Worm (Caenorhabditis elegans) whole organism, dauer: ENCODE measurements around the gene sru-45.

ENCODE experiments used
- unc-62 ChIP-seq: sonication (generic microtip); optimal IDR thresholded peaks from 2 replicates; lab custom pipeline; 2017; ENCODE audit warnings: missing biosample characterization, missing genetic modification reagents, missing genetic modification characterization

sru-45 gene

DNA sequence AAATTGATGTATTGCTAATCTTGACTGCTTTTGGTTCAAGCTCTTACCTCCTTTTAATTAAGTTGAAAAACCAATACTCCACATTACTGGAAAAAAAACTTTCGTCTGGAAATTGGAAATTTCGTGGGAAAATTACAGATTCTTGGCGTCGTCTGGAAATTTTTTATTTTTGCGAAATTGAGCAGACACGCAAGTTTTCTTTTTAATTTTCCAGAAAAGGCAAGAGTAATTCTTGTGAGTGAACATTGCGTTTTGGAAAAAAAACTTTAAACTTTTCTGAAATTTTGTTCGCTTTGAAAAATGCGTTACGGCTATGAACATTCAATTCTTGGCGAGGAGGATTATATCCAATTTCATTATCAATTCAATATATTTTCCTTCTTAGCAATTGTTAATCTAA is at the start of gene sru-45:
sru-45 (plus strand) TSS at position 301 of the 400 bp plus-strand sequence.
- no peak for TF ChIP-seq unc-62

DNA sequence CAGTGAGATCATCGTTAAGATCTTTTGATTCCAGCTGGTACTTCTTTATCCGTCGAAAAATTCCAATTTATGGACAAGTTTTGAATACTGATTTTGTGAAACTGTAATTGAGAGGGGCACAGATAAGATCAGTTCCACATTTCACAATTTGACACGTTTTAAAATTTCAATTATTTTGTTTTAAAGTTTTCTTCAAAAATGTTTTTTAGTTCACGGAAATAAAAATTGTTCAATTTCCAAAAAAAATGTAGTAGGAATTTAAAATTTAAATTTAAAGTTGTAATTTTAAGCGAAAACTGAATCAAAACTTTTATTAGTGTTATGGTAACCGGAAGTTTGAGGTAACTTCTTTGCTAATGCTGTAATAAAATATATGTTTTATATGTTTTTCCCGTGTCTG is 48.1 kb upstream of the sru-45 start, which contains the start of gene F36D3.4:
F36D3.4 (minus strand) TSS at position 101 of the 400 bp plus-strand sequence.
- no peak for TF ChIP-seq unc-62

DNA sequence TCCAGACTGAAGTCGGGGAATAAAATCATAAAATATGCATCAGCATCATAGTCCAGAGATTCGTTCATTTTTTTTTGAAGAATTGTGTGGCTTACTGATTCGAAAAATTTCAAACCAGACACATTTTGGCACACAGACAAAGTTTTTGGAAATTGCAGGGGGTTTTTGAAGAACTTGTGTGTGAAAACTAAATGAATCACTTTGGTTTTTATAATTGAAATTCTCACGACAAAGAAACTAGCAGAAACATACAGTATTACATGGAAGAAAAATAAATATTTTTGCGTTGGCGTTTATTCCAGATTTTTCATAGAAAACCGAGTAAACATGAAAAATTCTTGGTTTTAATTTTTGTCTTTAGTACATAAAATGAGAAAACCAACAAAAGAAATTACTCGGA is 43.5 kb upstream of the sru-45 start, which contains the start of gene srw-34:
srw-34 (minus strand) TSS at position 101 of the 400 bp plus-strand sequence.
- no peak for TF ChIP-seq unc-62

DNA sequence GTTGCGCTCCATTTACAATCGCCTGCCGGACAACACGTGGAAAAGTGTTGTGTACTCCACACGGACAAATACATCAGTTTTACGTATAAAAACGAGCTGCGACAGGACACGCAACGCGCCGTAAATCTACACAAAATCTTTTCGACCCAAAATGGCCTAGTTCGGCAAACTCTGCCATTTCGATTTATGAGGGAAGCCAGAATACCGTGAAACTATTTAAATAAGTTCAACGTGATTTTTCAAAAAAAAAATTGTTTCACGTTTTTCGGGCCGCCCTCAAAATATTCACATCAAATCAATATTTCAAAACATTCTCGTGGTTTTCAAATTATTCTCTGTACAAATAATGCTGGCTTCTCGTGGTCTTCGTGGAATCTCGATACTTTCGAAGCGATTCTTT is 38.9 kb upstream of the sru-45 start, which contains the start of gene F36D3.8:
F36D3.8 (plus strand) TSS at position 301 of the 400 bp plus-strand sequence.
- no peak for TF ChIP-seq unc-62

DNA sequence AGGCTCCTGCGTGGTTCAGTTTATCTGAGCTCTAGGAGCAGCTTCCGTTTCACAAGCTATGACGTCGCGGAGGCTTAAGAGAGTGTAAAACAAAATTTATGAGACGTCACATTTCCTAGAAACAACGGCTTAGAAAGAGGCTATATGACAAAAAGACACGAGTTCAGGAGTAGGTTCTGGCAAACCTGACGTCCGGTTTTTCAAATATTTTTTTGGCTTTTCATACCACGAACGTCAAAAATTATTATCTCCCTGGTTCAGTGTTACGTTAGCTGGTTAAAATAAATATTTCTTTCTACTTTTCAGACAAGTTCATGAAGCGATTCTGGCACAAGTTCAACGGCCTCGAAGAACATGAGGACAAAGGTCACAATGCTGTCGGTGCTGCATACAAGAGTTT is 37.9 kb upstream of the sru-45 start, which contains the start of gene F36D3.16:
F36D3.16 (plus strand) TSS at position 301 of the 400 bp plus-strand sequence.
- TF ChIP-seq unc-62, result no peak

DNA sequence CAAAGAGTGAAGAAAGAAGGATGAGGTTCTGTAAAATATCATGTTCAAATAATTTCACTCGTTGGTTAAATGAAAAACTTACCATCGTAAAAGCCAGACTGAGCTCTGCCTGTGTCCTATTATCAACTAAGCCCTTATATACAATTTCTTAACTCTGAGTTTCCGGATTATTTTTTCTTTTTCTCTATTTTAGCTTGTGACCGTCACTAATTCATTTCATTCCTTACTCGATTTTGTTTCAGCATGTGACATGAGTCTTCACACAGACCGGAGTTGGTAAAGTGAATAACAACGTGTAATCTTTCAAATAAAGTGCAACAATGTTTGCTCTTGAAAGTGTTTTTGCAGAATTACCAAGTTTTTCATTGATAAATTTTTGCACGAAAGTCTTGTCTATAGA is 31.7 kb upstream of the sru-45 start, which contains the start of gene cpr-2:
cpr-2 (minus strand) TSS at position 101 of the 400 bp plus-strand sequence.
- no peak for TF ChIP-seq unc-62

DNA sequence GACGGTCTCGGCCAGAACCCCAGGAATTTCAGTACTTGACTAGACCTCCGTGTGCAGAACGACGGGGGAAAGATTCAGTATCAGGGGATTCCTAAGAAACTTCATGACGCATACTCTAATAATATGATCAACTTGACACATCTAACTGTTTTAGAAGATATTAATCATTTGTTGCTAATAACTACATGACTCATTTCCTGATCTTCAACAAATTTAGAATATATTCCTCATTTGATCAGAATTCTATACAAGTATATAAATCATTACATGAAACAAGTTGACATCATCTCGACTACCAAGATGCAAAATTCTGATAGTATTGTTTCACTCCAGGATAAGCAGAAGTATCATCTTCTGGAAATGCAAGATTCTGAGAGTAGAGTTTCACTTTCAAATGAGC is 30.6 kb upstream of the sru-45 start, which contains the start of gene Y32B12B.8:
Y32B12B.8 (plus strand) TSS at position 301 of the 400 bp plus-strand sequence.
- no peak for TF ChIP-seq unc-62

DNA sequence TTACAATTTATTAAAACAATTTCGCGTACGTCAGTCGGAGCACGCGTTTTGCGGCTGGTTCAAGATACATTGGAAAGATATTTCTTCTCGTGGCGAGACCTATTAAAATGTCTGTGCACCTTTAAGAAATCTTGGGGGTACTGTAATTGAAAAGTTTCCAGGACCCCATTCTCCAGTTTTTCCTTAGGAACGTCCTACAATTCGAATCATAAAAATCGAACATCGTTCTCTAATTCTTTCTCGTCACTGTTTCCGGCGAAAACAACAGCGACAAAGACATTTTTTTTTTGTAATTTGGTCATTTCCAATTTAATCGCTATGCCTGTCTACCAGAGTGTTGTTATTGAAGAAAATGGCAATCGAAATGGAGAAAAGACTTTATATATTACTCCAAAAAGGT is 29.0 kb upstream of the sru-45 start, which contains the start of gene Y32B12B.1:
Y32B12B.1 (plus strand) TSS at position 301 of the 400 bp plus-strand sequence.
- TF ChIP-seq unc-62, result no peak

DNA sequence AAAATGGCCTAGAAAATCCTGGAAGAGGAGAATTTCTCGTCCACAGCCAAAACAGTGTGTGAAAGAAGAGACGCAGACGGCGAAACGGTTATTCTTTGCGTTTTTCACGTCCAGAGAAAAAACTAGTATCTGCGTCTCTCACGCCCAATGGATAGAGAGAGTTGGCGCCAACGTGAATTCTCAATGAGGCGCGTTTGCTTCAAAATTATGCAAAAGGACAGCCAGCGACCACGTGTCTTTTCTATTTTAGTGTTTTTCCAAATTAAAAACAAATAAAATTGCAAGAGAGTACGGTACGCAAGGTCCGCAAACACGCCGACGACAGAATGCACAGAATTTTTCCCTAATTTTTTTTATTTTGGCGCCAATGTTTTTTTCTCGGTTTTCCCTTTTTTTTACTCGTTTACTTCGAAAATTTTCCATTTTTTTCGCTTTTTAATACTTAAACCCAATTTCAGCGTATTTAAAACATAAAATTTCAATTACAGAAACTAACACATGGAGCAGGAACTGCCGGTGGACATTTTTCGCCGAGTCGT is 27.8 kb upstream of the sru-45 start, which contains the start of gene Y32B12B.2:
Y32B12B.2 (plus strand) TSS at position 489 of the 539 bp plus-strand sequence.
- TF ChIP-seq unc-62, result no peak

DNA sequence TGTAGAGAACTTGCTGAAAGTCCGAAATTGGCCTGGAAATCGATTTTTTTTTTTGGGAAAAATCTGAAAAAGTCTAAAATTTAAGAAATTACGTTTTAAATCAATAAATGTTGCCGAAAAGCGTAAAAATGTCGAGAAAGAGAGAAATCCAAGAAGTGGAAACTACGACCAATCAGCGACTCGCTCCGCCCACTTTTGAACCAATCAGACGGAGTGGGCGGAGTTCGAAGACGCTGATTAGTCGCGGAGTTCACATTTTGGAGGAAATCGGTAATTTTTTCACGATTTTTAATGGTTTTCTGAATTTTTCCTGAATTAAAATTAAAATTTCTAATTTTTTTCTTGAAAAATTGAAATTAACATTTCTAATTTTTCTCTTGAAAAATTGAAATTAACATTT is 26.1 kb upstream of the sru-45 start:
- TF ChIP-seq unc-62, result no peak

DNA sequence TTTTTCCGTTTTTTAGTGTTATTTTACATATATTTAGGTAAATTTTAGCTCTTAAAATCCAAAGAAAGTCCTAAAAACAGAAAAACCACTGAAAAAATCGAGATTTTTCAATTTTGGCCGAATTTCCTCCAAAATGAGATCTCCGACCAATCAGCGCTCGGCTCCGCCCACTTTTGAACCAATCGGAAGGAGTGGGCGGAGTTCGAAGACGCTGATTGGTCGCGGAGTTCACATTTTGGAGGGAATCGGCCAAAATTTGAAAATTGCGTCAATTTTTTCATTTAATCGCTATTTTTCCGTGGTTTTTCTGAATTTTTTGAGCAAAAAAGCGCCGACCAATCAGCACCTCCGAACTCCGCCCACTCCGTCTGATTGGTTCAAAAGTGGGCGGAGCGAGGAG is 25.1 kb upstream of the sru-45 start:
- TF ChIP-seq unc-62, result no peak

DNA sequence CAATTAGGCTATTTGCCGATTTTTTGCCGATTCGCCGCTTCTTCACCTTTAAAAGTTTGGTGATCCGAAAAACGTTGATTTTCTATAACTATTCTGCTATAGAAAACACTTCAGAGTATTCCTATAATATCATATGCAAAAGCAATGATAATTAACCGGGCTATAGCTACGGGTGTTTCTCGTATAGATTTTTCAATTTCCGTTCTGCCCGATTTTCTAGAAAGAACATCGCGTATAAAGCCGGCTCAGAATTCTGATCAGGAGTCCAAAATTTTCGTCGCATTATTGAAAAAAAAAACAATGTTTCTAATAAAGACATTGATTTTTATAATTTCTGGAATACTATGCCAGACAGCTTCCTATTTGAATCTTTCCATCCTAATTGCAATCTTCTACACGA is 15.1 kb upstream of the sru-45 start, which contains the start of gene srbc-65:
srbc-65 (plus strand) TSS at position 301 of the 400 bp plus-strand sequence.
- TF ChIP-seq unc-62, result no peak

DNA sequence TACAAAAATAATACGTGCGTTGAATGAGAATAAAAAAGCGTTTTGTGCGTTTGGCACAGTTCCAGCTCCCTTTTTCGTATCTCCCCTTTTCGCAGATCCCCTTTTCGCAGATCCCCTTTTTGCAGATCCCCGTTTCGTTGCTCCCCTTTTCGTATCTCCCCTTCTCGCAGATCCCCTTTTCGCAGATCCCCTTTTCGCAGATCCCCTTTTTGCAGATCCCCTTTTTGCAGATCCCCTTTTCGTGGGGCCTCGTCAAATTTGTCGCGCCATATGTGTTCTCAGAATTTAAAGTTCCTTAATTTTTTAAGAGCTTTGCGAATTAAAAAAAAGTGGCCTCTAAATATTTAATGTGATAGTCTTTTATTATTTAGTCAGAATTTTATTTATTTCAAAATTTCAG is 12.8 kb upstream of the sru-45 start, which contains the start of gene Y32B12B.4:
Y32B12B.4 (plus strand) TSS at position 399 of the 400 bp plus-strand sequence.
- TF ChIP-seq unc-62, result no peak

DNA sequence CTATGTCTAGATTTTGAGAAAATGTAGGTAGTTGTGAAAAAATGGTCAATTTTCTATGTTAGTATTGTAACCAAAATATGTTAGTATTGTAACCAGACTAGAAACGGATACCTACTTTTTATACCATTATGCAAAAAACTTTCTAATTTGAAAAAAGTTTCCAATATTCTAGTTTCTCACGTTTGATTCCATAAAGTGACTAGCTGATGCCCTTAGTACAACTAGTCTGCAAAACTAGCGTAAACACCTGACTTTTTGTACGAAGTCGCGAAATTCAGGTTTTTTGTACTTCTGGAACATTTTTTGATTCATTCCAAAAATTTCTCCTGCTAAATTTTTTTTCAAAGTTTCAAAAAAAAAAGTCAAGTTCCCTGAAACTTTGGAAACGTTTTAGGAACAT is 2.3 kb downstream of the sru-45 start:
- no peak for TF ChIP-seq unc-62

DNA sequence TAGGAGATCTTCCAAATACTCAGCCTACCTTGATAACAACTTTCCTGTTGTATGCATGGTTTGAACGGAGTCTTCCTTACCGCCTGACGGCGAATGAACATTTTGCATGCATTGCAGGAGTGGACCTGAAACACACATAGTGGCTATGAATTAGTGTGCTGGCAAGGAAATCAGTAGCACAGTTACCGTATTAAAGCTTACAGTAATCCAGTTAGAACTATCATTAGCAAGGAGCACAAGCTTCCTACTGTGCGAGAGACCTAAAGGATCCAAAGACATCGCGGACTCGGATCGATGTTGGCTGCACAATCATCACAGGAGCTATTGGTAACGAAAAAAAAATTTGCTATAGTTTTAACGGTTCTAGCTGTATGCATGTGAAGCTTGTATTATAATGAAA is 5.0 kb downstream of the sru-45 start, which contains the start of gene nhr-233:
nhr-233 (minus strand) TSS at position 101 of the 400 bp plus-strand sequence.
- no peak for TF ChIP-seq unc-62

DNA sequence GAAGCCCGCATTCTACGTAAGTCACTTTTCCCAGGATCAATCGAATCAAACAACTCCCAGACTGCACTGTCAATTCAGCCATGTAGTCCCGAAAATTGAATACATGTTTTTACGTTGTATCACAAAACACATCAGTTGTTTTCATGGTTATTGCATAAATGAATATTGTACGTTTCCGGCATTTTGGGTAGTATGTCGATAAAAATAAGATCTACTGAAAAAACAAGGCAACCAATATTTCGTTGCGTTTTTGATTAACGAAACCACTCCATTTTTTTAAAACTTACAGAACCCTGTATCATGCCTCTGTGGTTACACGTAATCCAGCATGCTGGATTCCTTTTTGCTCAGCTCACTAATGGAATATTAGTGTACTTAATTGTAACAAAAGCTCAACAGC is 7.4 kb downstream of the sru-45 start, which contains the start of gene str-149:
str-149 (plus strand) TSS at position 301 of the 400 bp plus-strand sequence.
- no peak for TF ChIP-seq unc-62

DNA sequence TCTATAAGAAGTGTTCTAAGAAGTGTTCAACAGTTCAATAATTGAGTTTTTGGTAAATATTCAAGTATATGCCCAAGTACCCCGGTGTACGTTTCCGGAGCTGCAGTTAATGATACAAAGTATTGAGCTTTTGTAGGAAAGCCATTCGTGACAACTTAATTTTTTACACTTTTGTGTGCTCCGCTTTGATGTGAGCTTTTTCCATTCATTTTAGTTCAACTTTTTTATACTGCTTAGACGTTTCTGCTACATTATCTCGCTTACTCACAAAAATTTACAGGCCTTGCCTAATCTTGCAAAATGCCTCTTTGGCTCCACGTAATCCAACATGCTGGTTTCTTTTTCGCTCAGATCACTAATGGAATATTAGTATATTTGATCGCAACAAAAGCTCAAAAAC is 10.2 kb downstream of the sru-45 start, which contains the start of gene str-151:
str-151 (plus strand) TSS at position 301 of the 400 bp plus-strand sequence.
- TF ChIP-seq unc-62, result no peak

DNA sequence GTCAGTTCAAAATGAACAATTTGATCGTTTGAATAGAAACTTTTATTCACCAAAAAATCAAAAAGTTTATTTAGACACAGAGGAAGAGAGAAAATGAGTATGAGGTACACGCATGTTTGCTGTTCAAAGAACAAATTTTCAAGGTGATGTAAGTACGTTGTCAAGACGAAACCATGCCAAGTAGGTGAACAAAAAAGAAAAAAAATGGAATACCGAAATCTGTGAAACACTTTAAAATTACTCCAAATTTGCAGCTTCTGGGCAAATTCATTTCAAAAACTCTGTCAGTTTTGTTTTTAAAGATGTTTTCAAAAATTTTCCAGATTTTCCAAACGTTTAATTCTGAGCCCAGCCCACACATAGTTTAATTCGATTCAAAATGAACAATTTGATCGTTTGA is 14.7 kb downstream of the sru-45 start, which contains the start of gene nhr-271:
nhr-271 (minus strand) TSS at position 101 of the 400 bp plus-strand sequence.
- TF ChIP-seq unc-62, result no peak
